Worm (Caenorhabditis elegans) whole organism, late embryonic: ENCODE measurements around the gene H10E21.4.

Source experiments
- dmd-4 ChIP-seq: sonication (generic microtip); optimal IDR thresholded peaks from 2 replicates; lab custom pipeline; 2016; ENCODE audit warnings: borderline replicate concordance, missing genetic modification characterization, missing compliant biosample characterization
- ets-4 ChIP-seq: sonication (generic microtip); optimal IDR thresholded peaks from 2 replicates; lab custom pipeline; 2016; ENCODE audit warnings: missing genetic modification characterization, missing compliant biosample characterization
- fkh-6 ChIP-seq: sonication (generic microtip); optimal IDR thresholded peaks from 2 replicates; lab custom pipeline; 2016; ENCODE audit warnings: missing genetic modification characterization, missing compliant biosample characterization
- mec-3 ChIP-seq: sonication (generic microtip); optimal IDR thresholded peaks from 2 replicates; lab custom pipeline; 2016; ENCODE audit warnings: borderline replicate concordance, missing genetic modification characterization, missing compliant biosample characterization
- odd-2 ChIP-seq: sonication (generic microtip); optimal IDR thresholded peaks from 2 replicates; lab custom pipeline; 2017; ENCODE audit warnings: antibody characterized with exemption, mild to moderate bottlenecking, missing genetic modification characterization, missing compliant biosample characterization
- ref-2 ChIP-seq: sonication (generic microtip); optimal IDR thresholded peaks from 2 replicates; lab custom pipeline; 2016; ENCODE audit warnings: missing genetic modification characterization, missing compliant biosample characterization
- unc-86 ChIP-seq: sonication (generic microtip); optimal IDR thresholded peaks from 2 replicates; lab custom pipeline; 2016; ENCODE audit warnings: missing genetic modification characterization, missing compliant biosample characterization

ce11 chrIII:19509-19908 is at the start of gene H10E21.4:
- TF ChIP-seq mec-3 (tag; lab: Kevin White, UChicago) (no peak), fkh-6 (tag; lab: Kevin White, UChicago) (no peak), dmd-4 (no peak), odd-2 (no peak), unc-86 (tag; lab: Kevin White, UChicago) (no peak), ets-4 (tag; lab: Kevin White, UChicago) (no peak), ref-2 (no peak)
